Worm (Caenorhabditis elegans) whole organism, late embryonic: ENCODE results near the gene dyf-4.

Experiments used
- K09A11.1 ChIP-seq: sonication (generic microtip); optimal IDR thresholded peaks from 2 replicates; lab custom pipeline; 2017; ENCODE audit warnings: antibody characterized with exemption, mild to moderate bottlenecking, missing genetic modification characterization, missing compliant biosample characterization; ENCODE audit not compliant: insufficient read depth
- dve-1 ChIP-seq: sonication (generic microtip); optimal IDR thresholded peaks from 2 replicates; lab custom pipeline; 2017; ENCODE audit warnings: antibody characterized with exemption, mild to moderate bottlenecking, missing genetic modification characterization, missing compliant biosample characterization
- fkh-10 ChIP-seq: fragments of 150-350 bp; optimal IDR thresholded peaks from 2 replicates; lab custom pipeline; 2014; ENCODE audit warnings: missing biosample characterization, missing genetic modification reagents, missing genetic modification characterization
- hlh-30 ChIP-seq: sonication (generic microtip); optimal IDR thresholded peaks from 2 replicates; lab custom pipeline; 2017; ENCODE audit warnings: antibody characterized with exemption, missing genetic modification characterization, missing compliant biosample characterization; ENCODE audit not compliant: insufficient read depth
- nfya-1 ChIP-seq: sonication (generic microtip); optimal IDR thresholded peaks from 2 replicates; lab custom pipeline; 2017; ENCODE audit warnings: missing genetic modification characterization, mild to moderate bottlenecking, missing compliant biosample characterization, antibody characterized with exemption, moderate library complexity
- pha-4 ChIP-seq: fragments of 150-350 bp; optimal IDR thresholded peaks from 2 replicates; lab custom pipeline; 2018; ENCODE audit warnings: missing biosample characterization, missing genetic modification reagents, missing genetic modification characterization

- no peak for TF ChIP-seq nfya-1 (tag; lab: Kevin White, UChicago)
- peak; percentile 10 for TF ChIP-seq dve-1 (tag; lab: Kevin White, UChicago)
- TF ChIP-seq fkh-10 (GFP tag; lab: Kevin White, UChicago): no peak
- no peak for TF ChIP-seq K09A11.1
- no peak for TF ChIP-seq pha-4 (tag; lab: Kevin White, UChicago)
- no peak for TF ChIP-seq hlh-30 (tag; lab: Kevin White, UChicago)
Observed at ce11 chrV:12550755-12551154, 25.2 kb upstream of the dyf-4 start.
